Worm (Caenorhabditis elegans) whole organism, L1 larva: ENCODE results near the gene srg-41.

Source experiments
- C04F5.9 ChIP-seq: sonication (generic microtip); optimal IDR thresholded peaks from 2 replicates; lab custom pipeline; 2016; ENCODE audit warnings: missing genetic modification characterization, missing compliant biosample characterization
- C16A3.4 ChIP-seq: fragments of 150-350 bp; optimal IDR thresholded peaks from 2 replicates; lab custom pipeline; 2014; ENCODE audit warnings: missing biosample characterization, missing genetic modification characterization
- C34B4.2 ChIP-seq: sonication (generic microtip); optimal IDR thresholded peaks from 2 replicates; lab custom pipeline; 2017; ENCODE audit warnings: mild to moderate bottlenecking, missing genetic modification characterization, missing compliant biosample characterization
- F16B12.6 ChIP-seq: fragments of 150-350 bp; optimal IDR thresholded peaks from 2 replicates; lab custom pipeline; 2014; ENCODE audit warnings: missing biosample characterization, missing genetic modification characterization
- Y116A8C.19 ChIP-seq: sonication (generic microtip); optimal IDR thresholded peaks from 2 replicates; lab custom pipeline; 2016; ENCODE audit warnings: missing compliant biosample characterization, missing genetic modification characterization, borderline replicate concordance
- aly-2 ChIP-seq: fragments of 150-350 bp; optimal IDR thresholded peaks from 2 replicates; lab custom pipeline; 2014; ENCODE audit warnings: missing biosample characterization, missing genetic modification characterization
- ceh-63 ChIP-seq: fragments of 200-800 bp; sonication (Bioruptor generic); optimal IDR thresholded peaks from 2 replicates; lab custom pipeline; 2018; ENCODE audit warnings: mild to moderate bottlenecking, missing genetic modification characterization, missing compliant biosample characterization
- ceh-8 ChIP-seq: fragments of 200-800 bp; sonication (Bioruptor generic); optimal IDR thresholded peaks from 2 replicates; lab custom pipeline; 2018; ENCODE audit warnings: mild to moderate bottlenecking, missing genetic modification characterization, moderate library complexity, missing compliant biosample characterization
- ceh-88 ChIP-seq: fragments of 200-800 bp; sonication (Bioruptor generic); IDR thresholded peaks from 2 replicates; pipeline ENCODE4 v1.3.6; 2022; ENCODE audit warnings: missing genetic modification characterization, missing compliant biosample characterization
- dpl-1 ChIP-seq, 3 experiments: fragments of 150-350 bp in 2 of 3; sonication (generic microtip) in 1 of 3; optimal IDR thresholded peaks; 2 replicates each; lab custom pipeline; 2014 to 2017; ENCODE audit warnings: missing biosample characterization in 3 of 3, missing genetic modification characterization in 3 of 3, missing genetic modification reagents in 3 of 3
- dsc-1 ChIP-seq: sonication (generic microtip); optimal IDR thresholded peaks from 2 replicates; lab custom pipeline; 2016; ENCODE audit warnings: mild to moderate bottlenecking, missing genetic modification characterization, missing compliant biosample characterization
- efl-1 ChIP-seq, 4 experiments: fragments of 150-350 bp; optimal IDR thresholded peaks in 3 of 4; peaks in 1 of 4; 1 replicate in 1 of 4; 2 replicates in 3 of 4; lab custom pipeline; 2014; ENCODE audit warnings: missing biosample characterization in 2 of 4, missing genetic modification characterization in 2 of 4, missing genetic modification reagents in 2 of 4
- egl-27 ChIP-seq, 2 experiments: fragments of 150-350 bp in 1 of 2; sonication (generic microtip); optimal IDR thresholded peaks; 3 replicates each; lab custom pipeline; 2017 to 2018; ENCODE audit warnings: missing biosample characterization in 2 of 2, missing genetic modification characterization in 2 of 2, missing genetic modification reagents in 2 of 2
- ets-5 ChIP-seq: fragments of 200-800 bp; sonication (Bioruptor generic); IDR thresholded peaks from 2 replicates; pipeline ENCODE4 v1.3.6; 2022; ENCODE audit warnings: missing genetic modification characterization, missing compliant biosample characterization
- fkh-10 ChIP-seq: sonication (generic microtip); optimal IDR thresholded peaks from 2 replicates; lab custom pipeline; 2017; ENCODE audit warnings: missing biosample characterization, missing genetic modification reagents, missing genetic modification characterization
- fkh-4 ChIP-seq: sonication (generic microtip); optimal IDR thresholded peaks from 2 replicates; lab custom pipeline; 2016; ENCODE audit warnings: missing compliant biosample characterization, missing genetic modification characterization, borderline replicate concordance
- fos-1 ChIP-seq: fragments of 150-350 bp; optimal IDR thresholded peaks from 2 replicates; lab custom pipeline; 2014; ENCODE audit warnings: missing biosample characterization, missing genetic modification characterization
- grh-1 ChIP-seq: fragments of 200-800 bp; sonication (Bioruptor generic); IDR thresholded peaks from 2 replicates; pipeline ENCODE4 v1.3.6; 2022; ENCODE audit warnings: missing genetic modification reagents, missing genetic modification characterization, missing compliant biosample characterization
- isw-1 ChIP-seq: fragments of 200-800 bp; sonication (Bioruptor generic); IDR thresholded peaks from 2 replicates; pipeline ENCODE4 v1.3.6; 2022; ENCODE audit warnings: missing genetic modification characterization, missing compliant biosample characterization
- jun-1 ChIP-seq: fragments of 150-350 bp; optimal IDR thresholded peaks from 2 replicates; lab custom pipeline; 2014; ENCODE audit warnings: missing biosample characterization, missing genetic modification reagents, missing genetic modification characterization
- lsy-2 ChIP-seq, 2 experiments: fragments of 150-350 bp; optimal IDR thresholded peaks; 2 replicates each; lab custom pipeline; 2014; ENCODE audit warnings: missing biosample characterization in 2 of 2, missing genetic modification characterization in 2 of 2
- mab-9 ChIP-seq: fragments of 200-800 bp; sonication (Bioruptor generic); IDR thresholded peaks from 2 replicates; pipeline ENCODE4 v1.3.6; 2022; ENCODE audit warnings: missing genetic modification reagents, missing genetic modification characterization, missing compliant biosample characterization
- nhr-12 ChIP-seq: sonication (generic microtip); optimal IDR thresholded peaks from 2 replicates; lab custom pipeline; 2017; ENCODE audit warnings: missing biosample characterization, missing genetic modification characterization
- nhr-237 ChIP-seq: fragments of 150-350 bp; optimal IDR thresholded peaks from 2 replicates; lab custom pipeline; 2014; ENCODE audit warnings: missing biosample characterization, missing genetic modification characterization
- nhr-28 ChIP-seq: fragments of 150-350 bp; optimal IDR thresholded peaks from 2 replicates; lab custom pipeline; 2014; ENCODE audit warnings: missing biosample characterization, missing genetic modification characterization
- nhr-47 ChIP-seq: sonication (generic microtip); optimal IDR thresholded peaks from 2 replicates; lab custom pipeline; 2016; ENCODE audit warnings: mild to moderate bottlenecking, missing genetic modification characterization, moderate library complexity, missing compliant biosample characterization
- nhr-76 ChIP-seq: sonication (generic microtip); optimal IDR thresholded peaks from 2 replicates; lab custom pipeline; 2017; ENCODE audit warnings: missing biosample characterization, missing genetic modification characterization
- nhr-77 ChIP-seq: fragments of 150-350 bp; optimal IDR thresholded peaks from 2 replicates; lab custom pipeline; 2014; ENCODE audit warnings: missing biosample characterization, missing genetic modification characterization
- nhr-90 ChIP-seq: sonication (generic microtip); optimal IDR thresholded peaks from 2 replicates; lab custom pipeline; 2016; ENCODE audit warnings: mild to moderate bottlenecking, missing genetic modification characterization, missing compliant biosample characterization; ENCODE audit not compliant: poor library complexity
- pag-3 ChIP-seq: sonication (generic microtip); optimal IDR thresholded peaks from 2 replicates; lab custom pipeline; 2017; ENCODE audit warnings: missing genetic modification characterization, mild to moderate bottlenecking, missing compliant biosample characterization, antibody characterized with exemption, borderline replicate concordance; ENCODE audit not compliant: insufficient read depth
- pax-3 ChIP-seq: fragments of 200-800 bp; sonication (Bioruptor generic); optimal IDR thresholded peaks from 2 replicates; lab custom pipeline; 2018; ENCODE audit warnings: mild to moderate bottlenecking, missing genetic modification characterization, moderate library complexity, missing compliant biosample characterization
- skn-1 ChIP-seq: fragments of 150-350 bp; optimal IDR thresholded peaks from 2 replicates; lab custom pipeline; 2014; ENCODE audit warnings: missing biosample characterization, missing genetic modification characterization
- sup-37 ChIP-seq: fragments of 200-800 bp; sonication (Bioruptor generic); optimal IDR thresholded peaks from 2 replicates; lab custom pipeline; 2018; ENCODE audit warnings: mild to moderate bottlenecking, missing genetic modification characterization, missing compliant biosample characterization
- tlp-1 ChIP-seq: fragments of 150-350 bp; optimal IDR thresholded peaks from 2 replicates; lab custom pipeline; 2014; ENCODE audit warnings: missing biosample characterization, missing genetic modification characterization
- unc-30 ChIP-seq: sonication (generic microtip); optimal IDR thresholded peaks from 2 replicates; lab custom pipeline; 2017; ENCODE audit warnings: missing biosample characterization, missing genetic modification characterization
- unc-86 ChIP-seq: sonication (generic microtip); optimal IDR thresholded peaks from 2 replicates; lab custom pipeline; 2016; ENCODE audit warnings: missing genetic modification characterization, missing compliant biosample characterization
- zag-1 ChIP-seq: fragments of 150-350 bp; optimal IDR thresholded peaks from 2 replicates; lab custom pipeline; 2014; ENCODE audit warnings: missing biosample characterization, missing genetic modification characterization
- ztf-11 ChIP-seq, 2 experiments: sonication (generic microtip); optimal IDR thresholded peaks; 2 replicates each; lab custom pipeline; 2016 to 2017; ENCODE audit warnings: missing genetic modification characterization in 2 of 2, missing biosample characterization in 1 of 2, missing compliant biosample characterization in 1 of 2
- ztf-4 ChIP-seq: fragments of 150-350 bp; optimal IDR thresholded peaks from 2 replicates; lab custom pipeline; 2014; ENCODE audit warnings: missing biosample characterization, missing genetic modification characterization

srg-41 gene

DNA sequence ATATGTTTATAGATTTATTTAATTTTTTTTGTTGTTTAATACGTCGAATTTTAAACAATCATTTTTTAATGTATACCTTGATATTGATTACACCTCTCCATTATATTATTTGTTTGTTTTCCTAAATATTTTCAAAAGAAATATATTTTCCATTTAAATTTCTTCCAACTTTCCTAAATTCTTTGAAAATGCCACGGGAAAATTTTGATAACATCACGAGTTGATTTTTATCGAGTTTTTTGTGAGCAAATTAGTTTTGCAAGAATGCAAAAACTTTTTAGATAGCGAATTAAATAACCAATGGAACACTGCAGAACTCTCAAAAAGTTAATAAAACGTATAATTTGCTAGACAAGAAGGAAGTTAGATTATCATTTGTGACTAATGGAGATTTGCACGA is 3.7 kb downstream of the srg-41 start, which contains the start of gene srg-42:
Gene srg-42 (minus strand): TSS at position 101 of the 400 bp plus-strand sequence.
- TF ChIP-seq fkh-4 (tag; lab: Kevin White, UChicago) (no peak), ceh-8 (GFP tag; lab: Kevin White, UChicago) (no peak), egl-27 (tag; optimal IDR thresholded peaks at IDR 0.05; lab: Kevin White, UChicago) (no peak), isw-1 (GFP tag; lab: Robert Waterston, UW) (no peak), zag-1 (tag; lab: Kevin White, UChicago) (no peak), ceh-88 (GFP tag; lab: Robert Waterston, UW) (no peak), Y116A8C.19 (tag; lab: Kevin White, UChicago) (no peak), ztf-4 (tag; lab: Kevin White, UChicago) (no peak), pag-3 (tag; lab: Kevin White, UChicago) (no peak), nhr-47 (tag; lab: Kevin White, UChicago) (no peak), nhr-77 (tag; lab: Kevin White, UChicago) (no peak), nhr-12 (tag; lab: Kevin White, UChicago) (no peak), jun-1 (tag; lab: Kevin White, UChicago) (no peak)

DNA sequence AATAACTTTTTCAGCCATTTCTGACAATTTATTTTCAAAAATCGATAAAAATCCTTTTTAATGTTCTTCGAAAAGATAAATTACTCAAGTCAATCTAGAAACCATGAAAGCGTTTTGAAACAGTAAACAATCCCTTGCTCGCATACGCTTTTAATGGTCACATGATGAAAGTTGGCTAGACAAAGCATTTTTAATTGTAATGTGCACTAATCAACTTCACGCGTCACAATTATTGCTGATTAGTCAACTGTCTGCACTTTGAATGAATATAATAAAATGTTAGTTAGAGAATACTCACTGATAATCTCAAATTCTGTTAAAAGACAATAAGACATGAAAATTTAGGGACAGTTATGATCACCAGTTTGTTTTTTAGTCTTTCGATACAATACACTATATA is 5.1 kb downstream of the srg-41 start:
- TF ChIP-seq C04F5.9 (tag; lab: Kevin White, UChicago) (no peak), ceh-8 (GFP tag; lab: Kevin White, UChicago) (peak; percentile 93)

DNA sequence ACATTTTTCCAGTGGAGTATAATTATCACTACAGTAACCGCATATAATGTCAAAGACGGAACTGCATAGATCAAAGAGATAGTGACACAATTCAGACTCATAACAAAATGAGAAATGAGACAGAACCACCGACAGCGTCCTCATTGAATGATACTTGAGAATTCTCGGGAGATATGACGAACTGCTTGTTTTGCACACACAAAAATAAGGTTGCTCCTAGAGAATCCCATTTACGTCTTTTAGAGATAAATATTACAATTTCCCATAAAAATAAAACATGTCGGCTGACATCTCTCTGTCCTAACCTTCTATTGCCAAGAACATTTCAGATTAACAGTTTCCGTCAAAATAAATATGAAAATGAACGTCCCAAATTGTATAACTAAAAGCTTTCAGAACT is 6.1 kb downstream of the srg-41 start, which contains the start of gene srg-38:
Gene srg-38 (minus strand): TSS at position 101 of the 400 bp plus-strand sequence.
- TF ChIP-seq nhr-76 (no peak), ets-5 (GFP tag; lab: Robert Waterston, UW) (no peak), dpl-1 (GFP tag; optimal IDR thresholded peaks at IDR 0.05; lab: Kevin White, UChicago) (no peak), C16A3.4 (tag; lab: Kevin White, UChicago) (no peak), nhr-237 (tag; lab: Kevin White, UChicago) (no peak), ceh-88 (GFP tag; lab: Robert Waterston, UW) (no peak), unc-86 (tag; lab: Kevin White, UChicago) (no peak)

ce11 chrV:11152333-11152732 is 9.4 kb downstream of the srg-41 start, which contains the start of gene srg-39:
srg-39 (minus strand) TSS chrV:11152433.
- TF ChIP-seq dsc-1 (no peak), skn-1 (tag; lab: Kevin White, UChicago) (no peak), ceh-63 (GFP tag; lab: Kevin White, UChicago) (no peak), lsy-2 (tag; optimal IDR thresholded peaks at IDR 0.05; lab: Kevin White, UChicago) (no peak), mab-9 (GFP tag; lab: Robert Waterston, UW) (no peak), pax-3 (no peak), aly-2 (tag; lab: Kevin White, UChicago) (no peak), ztf-11 (tag; optimal IDR thresholded peaks at IDR 0.05; lab: Kevin White, UChicago) (no peak)
- TF ChIP-seq, all 84 proteins: peak for 0

DNA sequence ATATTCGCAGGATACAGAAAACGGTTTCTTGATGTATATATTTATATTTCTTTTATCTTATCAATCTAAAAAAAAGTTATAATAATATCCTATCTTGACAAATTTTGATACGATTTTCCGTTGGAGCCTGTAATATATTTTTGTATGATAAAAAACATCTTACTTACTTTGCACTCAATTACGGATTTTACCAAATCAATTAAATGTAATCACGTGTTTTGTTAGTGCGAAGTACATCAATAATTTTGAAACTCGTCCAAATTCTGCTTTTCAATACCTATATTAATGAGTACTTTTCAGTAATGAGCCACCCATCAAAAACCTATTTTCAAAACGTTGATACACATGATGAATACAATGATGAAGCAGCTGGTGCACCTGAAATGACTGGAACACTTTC is 12.3 kb downstream of the srg-41 start, which contains the start of gene T19C4.1:
Gene T19C4.1 (plus strand): TSS at position 301 of the 400 bp plus-strand sequence.
- TF ChIP-seq nhr-90 (tag; lab: Kevin White, UChicago) = no peak
- TF ChIP-seq sup-37 (GFP tag; lab: Kevin White, UChicago) = no peak
- no peak for TF ChIP-seq tlp-1 (tag; lab: Kevin White, UChicago)
- no peak for TF ChIP-seq aly-2 (tag; lab: Kevin White, UChicago)
- no peak for TF ChIP-seq grh-1 (GFP tag; lab: Robert Waterston, UW)
- TF ChIP-seq unc-30 (tag; lab: Kevin White, UChicago) = no peak
- TF ChIP-seq pax-3 = no peak
- TF ChIP-seq C34B4.2 (tag; lab: Kevin White, UChicago) = no peak
- no peak for TF ChIP-seq fkh-10 (GFP tag; lab: Kevin White, UChicago)
- no peak for TF ChIP-seq ceh-88 (GFP tag; lab: Robert Waterston, UW)
- no peak for TF ChIP-seq nhr-28 (tag; lab: Kevin White, UChicago)
- no peak for TF ChIP-seq efl-1 (optimal IDR thresholded peaks at IDR 0.05; lab: Kevin White, UChicago)
- no peak for TF ChIP-seq efl-1 (GFP tag; optimal IDR thresholded peaks at IDR 0.05 in 1 of 2; lab: Kevin White, UChicago)
- no peak for TF ChIP-seq fos-1 (tag; lab: Kevin White, UChicago)
- no peak for TF ChIP-seq ztf-11 (tag; optimal IDR thresholded peaks at IDR 0.05; lab: Kevin White, UChicago)
- no peak for TF ChIP-seq F16B12.6 (tag; lab: Kevin White, UChicago)
